Fruit fly (Drosophila melanogaster) whole organism, pupa: Measurements from ENCODE around the gene CG14340.

ENCODE experiments used
- CG10348 ChIP-seq: fragments of 200-800 bp; sonication (Bioruptor generic); IDR thresholded peaks from 2 replicates; pipeline ENCODE4 v1.3.6; 2022; ENCODE audit warnings: missing biosample characterization, missing genetic modification characterization
- CG12605 ChIP-seq: fragments of 200-800 bp; sonication (Bioruptor generic); IDR thresholded peaks from 2 replicates; pipeline ENCODE4 v1.3.6; 2022; ENCODE audit warnings: missing biosample characterization, missing genetic modification characterization
- CG13204 ChIP-seq: fragments of 200-800 bp; sonication (Bioruptor generic); optimal IDR thresholded peaks from 2 replicates; lab custom pipeline; 2018; ENCODE audit warnings: missing biosample characterization, mild to moderate bottlenecking, missing genetic modification characterization, moderate library complexity
- CG14655 ChIP-seq: fragments of 200-800 bp; sonication (Bioruptor generic); optimal IDR thresholded peaks from 3 replicates; lab custom pipeline; 2017; ENCODE audit warnings: mild to moderate bottlenecking, missing biosample characterization, missing genetic modification reagents, missing genetic modification characterization
- CG15710 ChIP-seq: fragments of 200-800 bp; sonication (Bioruptor generic); optimal IDR thresholded peaks from 2 replicates; lab custom pipeline; 2018; ENCODE audit warnings: missing biosample characterization, mild to moderate bottlenecking, missing genetic modification characterization, moderate library complexity
- CG17806 ChIP-seq: fragments of 200-800 bp; sonication (Bioruptor generic); optimal IDR thresholded peaks from 2 replicates; lab custom pipeline; 2018; ENCODE audit warnings: missing biosample characterization, mild to moderate bottlenecking, missing genetic modification characterization, moderate library complexity
- CG32121 ChIP-seq: fragments of 200-800 bp; sonication (Bioruptor generic); IDR thresholded peaks from 2 replicates; pipeline ENCODE4 v1.3.6; 2022; ENCODE audit warnings: missing biosample characterization, missing genetic modification characterization
- CG34367 ChIP-seq: fragments of 200-800 bp; sonication (Bioruptor generic); optimal IDR thresholded peaks from 2 replicates; lab custom pipeline; 2018; ENCODE audit warnings: missing biosample characterization, mild to moderate bottlenecking, missing genetic modification characterization
- CG4496 ChIP-seq: fragments of 200-800 bp; sonication (Bioruptor generic); IDR thresholded peaks from 3 replicates; pipeline ENCODE4 v1.3.6; 2022; ENCODE audit warnings: missing biosample characterization, missing genetic modification characterization
- CG8159 ChIP-seq: fragments of 200-800 bp; sonication (Bioruptor generic); optimal IDR thresholded peaks from 3 replicates; lab custom pipeline; 2018; ENCODE audit warnings: missing biosample characterization, mild to moderate bottlenecking, missing genetic modification characterization, moderate library complexity
- CG8301 ChIP-seq: fragments of 200-800 bp; sonication (Bioruptor generic); optimal IDR thresholded peaks from 2 replicates; lab custom pipeline; 2018; ENCODE audit warnings: missing biosample characterization, mild to moderate bottlenecking, missing genetic modification characterization
- CG9948 ChIP-seq: fragments of 200-800 bp; sonication (Bioruptor generic); optimal IDR thresholded peaks from 2 replicates; lab custom pipeline; 2018; ENCODE audit warnings: missing biosample characterization, mild to moderate bottlenecking, missing genetic modification characterization, moderate library complexity
- D1 ChIP-seq: fragments of 200-800 bp; sonication (Bioruptor generic); optimal IDR thresholded peaks from 2 replicates; lab custom pipeline; 2018; ENCODE audit warnings: missing biosample characterization, mild to moderate bottlenecking, missing genetic modification characterization, moderate library complexity
- EcR ChIP-seq: fragments of 200-800 bp; sonication (Bioruptor generic); optimal IDR thresholded peaks from 3 replicates; lab custom pipeline; 2019; ENCODE audit warnings: missing biosample characterization, missing genetic modification characterization, mild to moderate bottlenecking, moderate library complexity, missing genetic modification reagents
- Ets98B ChIP-seq: fragments of 200-800 bp; sonication (Bioruptor generic); IDR thresholded peaks from 2 replicates; pipeline ENCODE4 v1.3.6; 2022; ENCODE audit warnings: missing biosample characterization, missing genetic modification characterization
- Pif1A ChIP-seq: fragments of 200-800 bp; sonication (Bioruptor generic); optimal IDR thresholded peaks from 3 replicates; lab custom pipeline; 2016; ENCODE audit warnings: missing biosample characterization, missing genetic modification characterization
- Pif1B ChIP-seq: fragments of 200-800 bp; sonication (Bioruptor generic); optimal IDR thresholded peaks from 3 replicates; lab custom pipeline; 2016; ENCODE audit warnings: missing biosample characterization, missing genetic modification characterization
- Snoo ChIP-seq: fragments of 200-800 bp; sonication (Bioruptor generic); optimal IDR thresholded peaks from 3 replicates; lab custom pipeline; 2017; ENCODE audit warnings: missing biosample characterization, mild to moderate bottlenecking, missing genetic modification characterization, inconsistent platforms
- fd96Ca ChIP-seq: fragments of 200-800 bp; sonication (Bioruptor generic); IDR thresholded peaks from 3 replicates; pipeline ENCODE4 v1.3.6; 2022; ENCODE audit warnings: missing biosample characterization, missing genetic modification characterization
- gl ChIP-seq: fragments of 200-800 bp; sonication (Bioruptor generic); optimal IDR thresholded peaks from 2 replicates; lab custom pipeline; 2018; ENCODE audit warnings: missing biosample characterization, mild to moderate bottlenecking, missing genetic modification characterization
- rn ChIP-seq: fragments of 200-800 bp; sonication (Bioruptor generic); IDR thresholded peaks from 2 replicates; pipeline ENCODE4 v1.3.6; 2022; ENCODE audit warnings: missing biosample characterization, missing genetic modification characterization

Gene CG14340

DNA sequence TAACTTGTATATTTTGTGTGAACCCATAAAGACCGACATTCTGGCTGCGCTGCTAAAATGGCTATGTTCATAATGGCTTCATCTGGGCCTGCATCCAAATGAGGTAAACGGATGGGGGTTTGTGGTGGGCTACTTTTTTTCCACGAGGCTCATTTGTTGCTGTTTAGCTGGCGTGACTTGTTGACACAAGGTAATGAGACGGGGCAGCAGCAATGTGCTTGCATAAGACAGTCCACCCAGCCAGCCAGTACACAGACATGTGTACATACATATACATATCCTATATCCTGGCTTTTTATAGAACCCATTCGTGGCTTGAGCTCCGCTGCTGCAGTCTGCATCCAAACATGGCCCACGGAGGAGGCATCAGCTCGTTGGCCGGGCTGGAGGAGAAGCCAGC lies at the start of gene CG14340:
Gene CG14340, plus strand, starts transcription at position 301 of the 400 bp plus-strand sequence.
- TF ChIP-seq CG17806 (tag; lab: Kevin White, UChicago): no peak
- TF ChIP-seq CG9948: no peak
- TF ChIP-seq CG14655: no peak
- no peak for TF ChIP-seq EcR (GFP tag; lab: Kevin White, UChicago)
- TF ChIP-seq CG4496: no peak
- no peak for TF ChIP-seq CG34367 (tag; lab: Kevin White, UChicago)
- TF ChIP-seq CG13204: no peak
- no peak for TF ChIP-seq CG15710 (tag; lab: Kevin White, UChicago)
- TF ChIP-seq CG8301 (tag; lab: Kevin White, UChicago): no peak
- no peak for TF ChIP-seq fd96Ca
- TF ChIP-seq CG8159 (tag; lab: Kevin White, UChicago): no peak
- TF ChIP-seq gl: no peak
- no peak for TF ChIP-seq CG32121 (GFP tag; lab: Robert Waterston, UW)
- TF ChIP-seq rn (GFP tag; lab: Robert Waterston, UW): no peak
- no peak for TF ChIP-seq Ets98B (GFP tag; lab: Robert Waterston, UW)
- TF ChIP-seq Pif1B (GFP tag; lab: Kevin White, UChicago): no peak
- no peak for TF ChIP-seq CG12605
- TF ChIP-seq D1 (tag; lab: Kevin White, UChicago): no peak

DNA sequence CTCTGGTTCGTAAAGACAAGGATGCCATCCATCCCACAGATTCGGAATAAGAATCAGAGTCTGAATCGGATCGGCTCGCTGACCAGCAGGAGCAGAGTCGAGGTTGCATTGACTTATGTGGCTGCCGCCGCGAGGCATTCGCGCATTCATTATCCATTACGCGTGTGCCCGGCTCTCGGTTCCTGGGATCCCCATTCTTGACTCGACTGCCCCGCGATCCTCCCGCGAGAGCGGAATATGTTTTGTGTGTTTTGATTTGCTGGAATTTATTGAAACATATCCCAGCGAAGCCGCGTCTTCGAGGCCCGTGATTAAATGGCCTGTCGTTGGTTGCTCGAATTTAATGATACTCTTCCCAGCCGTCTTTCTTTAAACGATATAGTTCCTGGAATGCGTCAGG lies 49.0 kb upstream of the CG14340 start:
- TF ChIP-seq CG8159 (tag; lab: Kevin White, UChicago): no peak
- TF ChIP-seq Snoo (tag; lab: Kevin White, UChicago): no peak
- no peak for TF ChIP-seq gl
- no peak for TF ChIP-seq CG10348 (GFP tag; lab: Robert Waterston, UW)
- TF ChIP-seq CG8301 (tag; lab: Kevin White, UChicago): no peak
- TF ChIP-seq Pif1A (GFP tag; lab: Kevin White, UChicago): no peak
- TF ChIP-seq fd96Ca: no peak
- TF ChIP-seq CG17806 (tag; lab: Kevin White, UChicago): no peak
- no peak for TF ChIP-seq CG15710 (tag; lab: Kevin White, UChicago)
- no peak for TF ChIP-seq rn (GFP tag; lab: Robert Waterston, UW)
- TF ChIP-seq CG34367 (tag; lab: Kevin White, UChicago): no peak

DNA sequence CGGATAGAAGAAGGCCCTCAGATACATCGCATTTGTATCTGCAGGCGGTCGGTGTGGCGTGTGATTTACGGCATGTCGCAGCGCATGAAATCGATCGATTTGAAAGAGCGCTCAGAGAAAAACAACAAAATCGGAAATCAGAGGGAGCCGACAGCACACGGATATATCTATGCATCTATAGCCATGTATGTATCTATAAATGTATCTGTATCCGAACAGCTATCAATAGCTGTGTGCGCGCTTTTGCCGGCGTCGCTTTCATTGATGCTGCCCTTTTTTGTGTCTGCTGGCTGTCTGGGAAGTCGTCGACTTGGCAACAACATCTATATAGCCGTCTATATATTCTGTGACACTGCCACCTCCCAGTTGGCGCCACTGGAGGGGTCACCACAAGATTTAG lies 48.2 kb upstream of the CG14340 start:
- TF ChIP-seq rn (GFP tag; lab: Robert Waterston, UW) (no peak), Ets98B (GFP tag; lab: Robert Waterston, UW) (no peak), CG10348 (GFP tag; lab: Robert Waterston, UW) (no peak), CG4496 (no peak), CG32121 (GFP tag; lab: Robert Waterston, UW) (no peak), CG15710 (tag; lab: Kevin White, UChicago) (no peak), CG8159 (tag; lab: Kevin White, UChicago) (no peak), gl (no peak), CG14655 (no peak), Pif1B (GFP tag; lab: Kevin White, UChicago) (no peak), CG17806 (tag; lab: Kevin White, UChicago) (no peak), D1 (tag; lab: Kevin White, UChicago) (no peak), fd96Ca (no peak), Pif1A (GFP tag; lab: Kevin White, UChicago) (no peak), CG9948 (no peak), EcR (GFP tag; lab: Kevin White, UChicago) (no peak), CG8301 (tag; lab: Kevin White, UChicago) (no peak), Snoo (tag; lab: Kevin White, UChicago) (no peak), CG13204 (no peak), CG34367 (tag; lab: Kevin White, UChicago) (no peak)

DNA sequence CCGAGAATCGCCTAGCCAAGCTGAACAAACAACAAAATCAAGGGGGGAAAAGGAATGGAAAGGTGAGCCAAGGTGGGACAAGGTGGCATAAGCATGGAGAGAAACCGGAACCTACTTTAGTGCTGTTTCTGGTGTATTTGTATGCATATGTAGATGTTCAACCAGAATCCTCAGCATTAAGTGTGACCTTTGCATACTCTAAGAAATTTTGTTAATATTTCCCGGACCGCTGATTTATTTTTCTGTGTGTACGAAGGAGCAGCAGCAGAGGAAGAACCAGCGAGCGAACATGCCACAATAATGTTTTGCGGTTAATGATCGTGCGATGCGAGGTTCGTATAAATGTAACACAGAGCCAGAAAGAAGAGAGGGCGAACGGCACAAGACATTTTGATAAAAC lies 47.7 kb upstream of the CG14340 start:
- TF ChIP-seq Snoo (tag; lab: Kevin White, UChicago): peak; percentile 78
- peak; percentile 81 for TF ChIP-seq CG34367 (tag; lab: Kevin White, UChicago)
- TF ChIP-seq fd96Ca: peak; percentile 80
- TF ChIP-seq D1 (tag; lab: Kevin White, UChicago): no peak
- TF ChIP-seq CG10348 (GFP tag; lab: Robert Waterston, UW): no peak
- TF ChIP-seq CG4496: peak; percentile 83
- peak; percentile 77 for TF ChIP-seq CG8159 (tag; lab: Kevin White, UChicago)
- TF ChIP-seq gl: peak; percentile 69
- peak; percentile 81 for TF ChIP-seq CG14655
- peak; percentile 39 for TF ChIP-seq Ets98B (GFP tag; lab: Robert Waterston, UW)
- peak; percentile 60 for TF ChIP-seq CG13204
- TF ChIP-seq CG15710 (tag; lab: Kevin White, UChicago): peak; percentile 86
- TF ChIP-seq rn (GFP tag; lab: Robert Waterston, UW): 0 out of 2 replicates have a peak, but pooled peaks have one; percentile 4
- TF ChIP-seq Pif1B (GFP tag; lab: Kevin White, UChicago): peak; percentile 65
- peak; percentile 80 for TF ChIP-seq Pif1A (GFP tag; lab: Kevin White, UChicago)
- peak; percentile 84 for TF ChIP-seq CG17806 (tag; lab: Kevin White, UChicago)
- peak; percentile 57 for TF ChIP-seq EcR (GFP tag; lab: Kevin White, UChicago)
- peak; percentile 59; the same call in 1 of the 2 replicates for TF ChIP-seq CG12605
- TF ChIP-seq CG8301 (tag; lab: Kevin White, UChicago): peak; percentile 71
- peak; percentile 28; the same call in 1 of the 2 replicates for TF ChIP-seq CG32121 (GFP tag; lab: Robert Waterston, UW)
- TF ChIP-seq CG9948: peak; percentile 84
- TF ChIP-seq, all 21 proteins: peak for 19

DNA sequence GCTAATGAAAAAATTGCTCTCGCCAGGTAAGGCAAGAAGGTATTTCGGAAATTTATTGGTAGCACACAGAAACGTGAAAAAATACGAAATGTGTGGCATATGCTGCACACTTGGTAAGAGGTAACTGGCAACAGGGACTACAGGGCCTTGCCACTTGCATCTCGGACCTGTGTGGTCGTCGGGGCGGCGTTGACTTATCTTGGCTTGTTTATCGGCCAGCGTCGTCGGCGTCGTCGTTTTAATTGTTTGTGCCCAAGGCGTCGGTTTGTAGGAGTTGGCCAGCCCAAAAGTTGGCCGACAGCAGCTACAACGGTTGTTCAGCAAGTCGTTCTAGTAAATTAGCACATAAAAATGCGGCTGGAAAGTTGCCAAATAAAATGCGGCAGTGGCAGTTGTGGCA lies 46.4 kb upstream of the CG14340 start:
- TF ChIP-seq CG17806 (tag; lab: Kevin White, UChicago) (no peak), CG13204 (no peak), rn (GFP tag; lab: Robert Waterston, UW) (no peak), gl (no peak), fd96Ca (no peak)

DNA sequence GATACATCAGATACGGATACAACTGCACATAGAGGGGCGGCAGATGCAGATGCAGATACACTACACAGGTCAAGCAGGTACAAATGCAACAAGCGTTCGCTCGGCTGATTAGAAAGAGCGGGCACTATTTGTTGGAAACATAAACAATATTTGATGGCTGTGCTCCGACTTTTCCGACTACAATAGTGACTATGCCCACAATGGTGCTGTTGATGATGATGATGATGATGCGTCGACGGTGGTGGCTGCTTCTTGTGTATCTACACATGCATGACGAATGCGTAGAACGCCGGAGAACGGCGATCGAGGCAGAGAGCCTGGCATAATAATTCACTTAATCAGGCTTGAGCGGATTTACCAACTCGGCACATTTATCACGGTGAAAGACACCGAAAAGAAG lies 44.7 kb upstream of the CG14340 start:
- TF ChIP-seq CG4496: no peak
- TF ChIP-seq CG15710 (tag; lab: Kevin White, UChicago): no peak
- TF ChIP-seq Pif1B (GFP tag; lab: Kevin White, UChicago): no peak
- no peak for TF ChIP-seq Snoo (tag; lab: Kevin White, UChicago)
- TF ChIP-seq fd96Ca: no peak
- TF ChIP-seq CG9948: no peak
- no peak for TF ChIP-seq CG32121 (GFP tag; lab: Robert Waterston, UW)
- TF ChIP-seq CG17806 (tag; lab: Kevin White, UChicago): no peak
- no peak for TF ChIP-seq CG10348 (GFP tag; lab: Robert Waterston, UW)
- TF ChIP-seq gl: no peak
- no peak for TF ChIP-seq D1 (tag; lab: Kevin White, UChicago)
- TF ChIP-seq Ets98B (GFP tag; lab: Robert Waterston, UW): no peak
- TF ChIP-seq CG8159 (tag; lab: Kevin White, UChicago): no peak
- TF ChIP-seq CG12605: no peak
- TF ChIP-seq CG13204: no peak
- TF ChIP-seq EcR (GFP tag; lab: Kevin White, UChicago): no peak
- no peak for TF ChIP-seq CG14655
- TF ChIP-seq rn (GFP tag; lab: Robert Waterston, UW): no peak
